Worm (Caenorhabditis elegans) whole organism, L2 larva: Measurements from ENCODE around the gene C04E6.4.

ENCODE experiments used
- F13H6.1 ChIP-seq: sonication (generic microtip); optimal IDR thresholded peaks from 2 replicates; lab custom pipeline; 2016; ENCODE audit warnings: missing genetic modification characterization, missing compliant biosample characterization
- R02D3.7 ChIP-seq: fragments of 150-350 bp; optimal IDR thresholded peaks from 2 replicates; lab custom pipeline; 2014; ENCODE audit warnings: missing biosample characterization, missing genetic modification characterization
- Y55F3AM.14 ChIP-seq: fragments of 200-800 bp; sonication (Bioruptor generic); optimal IDR thresholded peaks from 2 replicates; lab custom pipeline; 2018; ENCODE audit warnings: mild to moderate bottlenecking, missing genetic modification characterization, missing compliant biosample characterization
- ceh-16 ChIP-seq: fragments of 150-350 bp; optimal IDR thresholded peaks from 2 replicates; lab custom pipeline; 2014; ENCODE audit warnings: missing biosample characterization, missing genetic modification characterization
- ceh-82 ChIP-seq: fragments of 150-350 bp; optimal IDR thresholded peaks from 2 replicates; lab custom pipeline; 2014; ENCODE audit warnings: missing biosample characterization, missing genetic modification characterization
- egl-27 ChIP-seq: sonication (generic microtip); optimal IDR thresholded peaks from 3 replicates; lab custom pipeline; 2017; ENCODE audit warnings: missing biosample characterization, missing genetic modification reagents, missing genetic modification characterization
- lin-11 ChIP-seq: fragments of 150-350 bp; sonication (generic microtip); optimal IDR thresholded peaks from 2 replicates; lab custom pipeline; 2014; ENCODE audit warnings: missing biosample characterization, missing genetic modification characterization, inconsistent platforms, mixed read lengths
- lsy-2 ChIP-seq, 2 experiments: fragments of 150-350 bp in 1 of 2; sonication (generic microtip) in 1 of 2; optimal IDR thresholded peaks; 2 replicates each; lab custom pipeline; 2014 to 2017; ENCODE audit warnings: missing biosample characterization in 2 of 2, missing genetic modification characterization in 2 of 2
- mbf-1 ChIP-seq: sonication (generic microtip); optimal IDR thresholded peaks from 2 replicates; lab custom pipeline; 2017; ENCODE audit warnings: missing biosample characterization, missing genetic modification characterization
- nhr-10 ChIP-seq: sonication (generic microtip); optimal IDR thresholded peaks from 2 replicates; lab custom pipeline; 2017; ENCODE audit warnings: missing biosample characterization, missing genetic modification characterization
- nhr-23 ChIP-seq: fragments of 150-350 bp; optimal IDR thresholded peaks from 2 replicates; lab custom pipeline; 2014; ENCODE audit warnings: missing biosample characterization, missing genetic modification reagents, missing genetic modification characterization
- nhr-6 ChIP-seq: fragments of 150-350 bp; optimal IDR thresholded peaks from 2 replicates; lab custom pipeline; 2014; ENCODE audit warnings: missing biosample characterization, missing genetic modification characterization
- snpc-4 ChIP-seq: fragments of 150-350 bp; optimal IDR thresholded peaks from 2 replicates; lab custom pipeline; 2014; ENCODE audit warnings: missing biosample characterization, missing genetic modification characterization
- unc-62 ChIP-seq: fragments of 150-350 bp; optimal IDR thresholded peaks from 2 replicates; lab custom pipeline; 2014; ENCODE audit warnings: missing biosample characterization, missing genetic modification reagents, missing genetic modification characterization
- zag-1 ChIP-seq: fragments of 150-350 bp; optimal IDR thresholded peaks from 2 replicates; lab custom pipeline; 2014; ENCODE audit warnings: missing biosample characterization, missing genetic modification characterization
- ztf-1 ChIP-seq: fragments of 200-800 bp; sonication (Bioruptor generic); conservative IDR thresholded peaks from 2 replicates; pipeline ENCODE4 v1.3.6; 2022; ENCODE audit warnings: missing genetic modification characterization, missing compliant biosample characterization
- ztf-4 ChIP-seq: fragments of 150-350 bp; optimal IDR thresholded peaks from 2 replicates; lab custom pipeline; 2014; ENCODE audit warnings: missing biosample characterization, missing genetic modification characterization

C04E6.4 gene

ce11 chrV:5954747-5955146 lies 47.6 kb downstream of the C04E6.4 start, which contains the start of gene M03F8.6:
Gene M03F8.6 (minus strand): TSS chrV:5954847.
- TF ChIP-seq ztf-1 (GFP tag; lab: Robert Waterston, UW) (no peak), ztf-4 (tag; lab: Kevin White, UChicago) (no peak), mbf-1 (no peak), egl-27 (tag; lab: Kevin White, UChicago) (no peak), ceh-82 (tag; lab: Kevin White, UChicago) (no peak), snpc-4 (tag; lab: Kevin White, UChicago) (no peak), ceh-16 (tag; lab: Kevin White, UChicago) (no peak)

ce11 chrV:5955627-5956026 lies 48.4 kb downstream of the C04E6.4 start:
- TF ChIP-seq unc-62 (GFP tag; lab: Kevin White, UChicago) (no peak), lin-11 (tag; lab: Kevin White, UChicago) (no peak), nhr-10 (tag; lab: Kevin White, UChicago) (no peak), R02D3.7 (no peak), nhr-23 (tag; lab: Kevin White, UChicago) (no peak), zag-1 (tag; lab: Kevin White, UChicago) (no peak), nhr-6 (tag; lab: Kevin White, UChicago) (no peak), lsy-2 (tag; optimal IDR thresholded peaks at IDR 0.05; lab: Kevin White, UChicago) (no peak), F13H6.1 (tag; lab: Kevin White, UChicago) (no peak), Y55F3AM.14 (GFP tag; lab: Kevin White, UChicago) (no peak)
- TF ChIP-seq, all 48 proteins: peak for 0
